Worm (Caenorhabditis elegans) whole organism, L4 larva: ENCODE results near the gene M195.2.
A peak's percentile ranks its signal among the peaks of the same experiment; 100 is the strongest.

Source experiments
- D1046.2 ChIP-seq: fragments of 200-800 bp; sonication (Bioruptor generic); IDR thresholded peaks from 2 replicates; pipeline ENCODE4 v1.3.6; 2022; ENCODE audit warnings: missing genetic modification characterization, missing compliant biosample characterization
- F44E2.7 ChIP-seq: fragments of 200-800 bp; sonication (Bioruptor generic); IDR thresholded peaks from 2 replicates; pipeline ENCODE4 v2.1.2; 2022; ENCODE audit warnings: missing genetic modification characterization, missing compliant biosample characterization
- F49E8.2 ChIP-seq: sonication (generic microtip); optimal IDR thresholded peaks from 2 replicates; lab custom pipeline; 2016; ENCODE audit warnings: missing compliant biosample characterization, mild to moderate bottlenecking, missing genetic modification characterization, borderline replicate concordance
- T20F7.1 ChIP-seq: fragments of 200-800 bp; sonication (Bioruptor generic); optimal IDR thresholded peaks from 2 replicates; lab custom pipeline; 2018; ENCODE audit warnings: mild to moderate bottlenecking, missing genetic modification characterization, missing compliant biosample characterization
- T26A8.4 ChIP-seq: fragments of 200-800 bp; sonication (Bioruptor generic); IDR thresholded peaks from 2 replicates; pipeline ENCODE4 v1.3.6; 2022; ENCODE audit warnings: missing genetic modification characterization, missing compliant biosample characterization
- Y48G9A.11 ChIP-seq: fragments of 200-800 bp; sonication (Bioruptor generic); IDR thresholded peaks from 2 replicates; pipeline ENCODE4 v1.3.6; 2022; ENCODE audit warnings: missing genetic modification reagents, missing genetic modification characterization, missing compliant biosample characterization
- ZK546.5 ChIP-seq, 2 experiments: sonication (generic microtip); optimal IDR thresholded peaks; 2 replicates each; lab custom pipeline; 2017; ENCODE audit warnings: missing biosample characterization in 2 of 2, missing genetic modification characterization in 2 of 2
- ama-1 ChIP-seq: fragments of 150-350 bp; optimal IDR thresholded peaks from 2 replicates; lab custom pipeline; 2014; ENCODE audit warnings: inconsistent platforms, mixed read lengths
- ceh-62 ChIP-seq: sonication (generic microtip); optimal IDR thresholded peaks from 2 replicates; lab custom pipeline; 2017; ENCODE audit warnings: missing biosample characterization, missing genetic modification characterization
- ceh-82 ChIP-seq: sonication (generic microtip); optimal IDR thresholded peaks from 2 replicates; lab custom pipeline; 2017; ENCODE audit warnings: missing biosample characterization, missing genetic modification characterization
- cey-2 ChIP-seq: sonication (generic microtip); optimal IDR thresholded peaks from 3 replicates; lab custom pipeline; 2017; ENCODE audit warnings: missing genetic modification characterization, mild to moderate bottlenecking, missing compliant biosample characterization, antibody characterized with exemption, borderline replicate concordance; ENCODE audit not compliant: insufficient read depth
- daf-12 ChIP-seq: fragments of 150-350 bp; optimal IDR thresholded peaks from 2 replicates; lab custom pipeline; 2014; ENCODE audit warnings: missing biosample characterization, missing genetic modification reagents, missing genetic modification characterization
- dmd-6 ChIP-seq: fragments of 200-800 bp; sonication (Bioruptor generic); IDR thresholded peaks from 2 replicates; pipeline ENCODE4 v1.3.6; 2022; ENCODE audit warnings: missing genetic modification reagents, missing genetic modification characterization, missing compliant biosample characterization
- dmd-8 ChIP-seq: fragments of 200-800 bp; sonication (Bioruptor generic); IDR thresholded peaks from 2 replicates; pipeline ENCODE4 v1.3.6; 2022; ENCODE audit warnings: missing genetic modification characterization, missing compliant biosample characterization
- dmd-9 ChIP-seq: fragments of 200-800 bp; sonication (Bioruptor generic); IDR thresholded peaks from 2 replicates; pipeline ENCODE4 v1.3.6; 2022; ENCODE audit warnings: missing genetic modification reagents, missing genetic modification characterization, missing compliant biosample characterization
- dve-1 ChIP-seq: sonication (generic microtip); optimal IDR thresholded peaks from 2 replicates; lab custom pipeline; 2017; ENCODE audit warnings: antibody characterized with exemption, mild to moderate bottlenecking, missing genetic modification characterization, missing compliant biosample characterization; ENCODE audit not compliant: insufficient read depth
- egl-27 ChIP-seq: sonication (generic microtip); optimal IDR thresholded peaks from 3 replicates; lab custom pipeline; 2017; ENCODE audit warnings: missing biosample characterization, missing genetic modification reagents, missing genetic modification characterization
- egl-43 ChIP-seq: fragments of 200-800 bp; sonication (Bioruptor generic); IDR thresholded peaks from 2 replicates; pipeline ENCODE4 v1.3.6; 2022; ENCODE audit warnings: missing genetic modification reagents, missing genetic modification characterization, missing compliant biosample characterization
- fkh-10 ChIP-seq: fragments of 150-350 bp; optimal IDR thresholded peaks from 2 replicates; lab custom pipeline; 2014; ENCODE audit warnings: missing biosample characterization, missing genetic modification reagents, missing genetic modification characterization
- fos-1 ChIP-seq: fragments of 150-350 bp; optimal IDR thresholded peaks from 2 replicates; lab custom pipeline; 2014; ENCODE audit warnings: missing biosample characterization, missing genetic modification characterization
- gei-8 ChIP-seq: fragments of 200-800 bp; sonication (Bioruptor generic); optimal IDR thresholded peaks from 2 replicates; lab custom pipeline; 2018; ENCODE audit warnings: mild to moderate bottlenecking, missing genetic modification characterization, missing compliant biosample characterization
- hif-1 ChIP-seq, 2 experiments: sonication (generic microtip); optimal IDR thresholded peaks; 2 replicates each; lab custom pipeline; 2016 to 2017; ENCODE audit warnings: missing compliant biosample characterization in 2 of 2, missing genetic modification characterization in 2 of 2, missing genetic modification reagents in 2 of 2, missing genotype in 2 of 2, mild to moderate bottlenecking in 1 of 2
- hlh-30 ChIP-seq: sonication (generic microtip); optimal IDR thresholded peaks from 2 replicates; lab custom pipeline; 2017; ENCODE audit warnings: antibody characterized with exemption, mild to moderate bottlenecking, missing genetic modification characterization, missing compliant biosample characterization; ENCODE audit not compliant: insufficient read depth
- jun-1 ChIP-seq: fragments of 150-350 bp; optimal IDR thresholded peaks from 2 replicates; lab custom pipeline; 2014; ENCODE audit warnings: missing biosample characterization, missing genetic modification reagents, missing genetic modification characterization
- lin-1 ChIP-seq: fragments of 200-800 bp; sonication (Bioruptor generic); IDR thresholded peaks from 2 replicates; pipeline ENCODE4 v1.3.6; 2022; ENCODE audit warnings: missing genetic modification reagents, missing genetic modification characterization, missing compliant biosample characterization
- lsy-2 ChIP-seq, 2 experiments: fragments of 150-350 bp in 1 of 2; sonication (generic microtip) in 1 of 2; optimal IDR thresholded peaks; 2 replicates each; lab custom pipeline; 2014 to 2017; ENCODE audit warnings: missing biosample characterization in 2 of 2, missing genetic modification characterization in 2 of 2
- madf-5 ChIP-seq, 2 experiments: fragments of 200-800 bp; sonication (Bioruptor generic); IDR thresholded peaks; 2 replicates each; pipeline ENCODE4 v1.3.6; 2022; ENCODE audit warnings: missing compliant biosample characterization in 2 of 2, missing genetic modification characterization in 2 of 2
- mdl-1 ChIP-seq, 2 experiments: fragments of 150-350 bp in 1 of 2; sonication (generic microtip) in 1 of 2; optimal IDR thresholded peaks; 2 replicates each; lab custom pipeline; 2014 to 2017; ENCODE audit warnings: missing biosample characterization in 2 of 2, missing genetic modification characterization in 2 of 2
- mxl-3 ChIP-seq: fragments of 200-800 bp; sonication (Bioruptor generic); optimal IDR thresholded peaks from 2 replicates; lab custom pipeline; 2018; ENCODE audit warnings: mild to moderate bottlenecking, missing genetic modification characterization, missing compliant biosample characterization
- nhr-10 ChIP-seq: fragments of 150-350 bp; optimal IDR thresholded peaks from 2 replicates; lab custom pipeline; 2014; ENCODE audit warnings: missing biosample characterization, missing genetic modification characterization
- nhr-11 ChIP-seq: fragments of 150-350 bp; optimal IDR thresholded peaks from 2 replicates; lab custom pipeline; 2014; ENCODE audit warnings: missing biosample characterization, missing genetic modification characterization
- nhr-111 ChIP-seq: fragments of 200-800 bp; sonication (Bioruptor generic); optimal IDR thresholded peaks from 2 replicates; lab custom pipeline; 2018; ENCODE audit warnings: mild to moderate bottlenecking, missing genetic modification characterization, missing compliant biosample characterization
- nhr-28 ChIP-seq: fragments of 150-350 bp; optimal IDR thresholded peaks from 2 replicates; lab custom pipeline; 2014; ENCODE audit warnings: missing biosample characterization, missing genetic modification characterization
- nhr-41 ChIP-seq: fragments of 200-800 bp; sonication (Bioruptor generic); IDR thresholded peaks from 2 replicates; pipeline ENCODE4 v1.3.6; 2022; ENCODE audit warnings: missing genetic modification reagents, missing genetic modification characterization, missing compliant biosample characterization
- nhr-42 ChIP-seq: fragments of 200-800 bp; sonication (Bioruptor generic); IDR thresholded peaks from 2 replicates; pipeline ENCODE4 v1.3.6; 2022; ENCODE audit warnings: missing genetic modification characterization, missing compliant biosample characterization
- nhr-48 ChIP-seq: sonication (generic microtip); optimal IDR thresholded peaks from 2 replicates; lab custom pipeline; 2016; ENCODE audit warnings: mild to moderate bottlenecking, missing genetic modification characterization, missing compliant biosample characterization
- nhr-77 ChIP-seq: fragments of 150-350 bp; optimal IDR thresholded peaks from 2 replicates; lab custom pipeline; 2014; ENCODE audit warnings: missing biosample characterization, missing genetic modification characterization
- pqm-1 ChIP-seq: sonication (generic microtip); optimal IDR thresholded peaks from 2 replicates; lab custom pipeline; 2017; ENCODE audit warnings: missing biosample characterization, missing genetic modification characterization
- set-16 ChIP-seq: fragments of 200-800 bp; sonication (Bioruptor generic); IDR thresholded peaks from 2 replicates; pipeline ENCODE4 v1.3.6; 2022; ENCODE audit warnings: missing genetic modification reagents, missing genetic modification characterization, missing compliant biosample characterization
- skn-1 ChIP-seq: fragments of 150-350 bp; optimal IDR thresholded peaks from 2 replicates; lab custom pipeline; 2014; ENCODE audit warnings: missing biosample characterization, missing genetic modification characterization
- snpc-1.2 ChIP-seq: fragments of 200-800 bp; sonication (Bioruptor generic); IDR thresholded peaks from 2 replicates; pipeline ENCODE4 v1.3.6; 2022; ENCODE audit warnings: missing genetic modification reagents, missing genetic modification characterization, missing compliant biosample characterization
- spr-3 ChIP-seq: fragments of 200-800 bp; sonication (Bioruptor generic); optimal IDR thresholded peaks from 2 replicates; lab custom pipeline; 2018; ENCODE audit warnings: mild to moderate bottlenecking, missing genetic modification characterization, missing compliant biosample characterization
- tra-1 ChIP-seq: fragments of 200-800 bp; sonication (Bioruptor generic); IDR thresholded peaks from 2 replicates; pipeline ENCODE4 v1.3.6; 2022; ENCODE audit warnings: missing genetic modification reagents, missing genetic modification characterization, missing compliant biosample characterization
- unc-130 ChIP-seq: sonication (generic microtip); optimal IDR thresholded peaks from 2 replicates; lab custom pipeline; 2016; ENCODE audit warnings: missing genetic modification reagents, missing genetic modification characterization, missing compliant biosample characterization
- unc-39 ChIP-seq: sonication (generic microtip); optimal IDR thresholded peaks from 2 replicates; lab custom pipeline; 2017; ENCODE audit warnings: missing biosample characterization, missing genetic modification characterization
- vab-7 ChIP-seq: fragments of 200-800 bp; sonication (Bioruptor generic); IDR thresholded peaks from 2 replicates; pipeline ENCODE4 v1.3.6; 2022; ENCODE audit warnings: missing genetic modification reagents, missing genetic modification characterization, missing compliant biosample characterization
- zfp-2 ChIP-seq: sonication (generic microtip); optimal IDR thresholded peaks from 2 replicates; lab custom pipeline; 2016; ENCODE audit warnings: mild to moderate bottlenecking, missing genetic modification characterization, missing compliant biosample characterization
- zfp-3 ChIP-seq: fragments of 200-800 bp; sonication (Bioruptor generic); conservative IDR thresholded peaks from 2 replicates; pipeline ENCODE4 v1.3.6; 2022; ENCODE audit warnings: missing genetic modification reagents, missing genetic modification characterization, missing compliant biosample characterization
- zip-2 ChIP-seq: fragments of 150-350 bp; optimal IDR thresholded peaks from 2 replicates; lab custom pipeline; 2014; ENCODE audit warnings: missing biosample characterization, missing genetic modification characterization
- ztf-11 ChIP-seq: fragments of 150-350 bp; optimal IDR thresholded peaks from 2 replicates; lab custom pipeline; 2014; ENCODE audit warnings: missing biosample characterization, missing genetic modification characterization
- ztf-7 ChIP-seq: fragments of 150-350 bp; optimal IDR thresholded peaks from 2 replicates; lab custom pipeline; 2014; ENCODE audit warnings: missing biosample characterization, missing genetic modification characterization

M195.2 gene

DNA sequence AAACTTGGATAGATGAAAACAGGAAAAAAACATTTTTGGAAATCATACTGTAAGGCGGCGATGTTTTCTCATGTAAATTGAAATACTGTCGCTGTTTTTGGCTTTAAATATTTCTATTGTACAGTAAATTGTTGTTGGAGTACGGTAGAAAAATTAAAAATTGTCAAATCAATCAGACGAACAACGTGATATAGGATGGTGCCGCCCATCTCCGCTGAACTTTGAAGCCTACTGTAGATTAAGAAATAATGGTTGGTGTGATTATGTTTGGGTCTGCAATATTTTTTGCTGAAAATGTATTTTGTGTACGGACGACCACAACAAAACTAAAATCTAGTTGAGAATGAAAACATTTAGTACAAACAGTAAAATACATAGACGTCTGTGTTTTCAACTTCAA is 25.0 kb downstream of the M195.2 start:
- no peak for TF ChIP-seq cey-2 (tag; lab: Kevin White, UChicago)
- no peak for TF ChIP-seq F49E8.2
- no peak for TF ChIP-seq set-16 (GFP tag; lab: Robert Waterston, UW)
- no peak for TF ChIP-seq nhr-77
- TF ChIP-seq D1046.2: no peak
- no peak for TF ChIP-seq unc-39 (tag; lab: Kevin White, UChicago)
- TF ChIP-seq egl-43 (GFP tag; lab: Robert Waterston, UW): no peak
- TF ChIP-seq zfp-3 (GFP tag; lab: Robert Waterston, UW): no peak
- peak in 1 of 2 experiments; percentile 56 for TF ChIP-seq lsy-2 (tag; optimal IDR thresholded peaks at IDR 0.05; lab: Kevin White, UChicago)
- TF ChIP-seq ama-1: no peak
- no peak for TF ChIP-seq hlh-30 (tag; lab: Kevin White, UChicago)
- TF ChIP-seq daf-12 (tag; lab: Kevin White, UChicago): no peak
- TF ChIP-seq egl-27: no peak
- no peak for TF ChIP-seq T20F7.1
- TF ChIP-seq F44E2.7: no peak
- TF ChIP-seq nhr-41 (GFP tag; lab: Robert Waterston, UW): no peak
- peak; percentile 29 for TF ChIP-seq nhr-28 (tag; lab: Kevin White, UChicago)
- peak; percentile 18 for TF ChIP-seq pqm-1

DNA sequence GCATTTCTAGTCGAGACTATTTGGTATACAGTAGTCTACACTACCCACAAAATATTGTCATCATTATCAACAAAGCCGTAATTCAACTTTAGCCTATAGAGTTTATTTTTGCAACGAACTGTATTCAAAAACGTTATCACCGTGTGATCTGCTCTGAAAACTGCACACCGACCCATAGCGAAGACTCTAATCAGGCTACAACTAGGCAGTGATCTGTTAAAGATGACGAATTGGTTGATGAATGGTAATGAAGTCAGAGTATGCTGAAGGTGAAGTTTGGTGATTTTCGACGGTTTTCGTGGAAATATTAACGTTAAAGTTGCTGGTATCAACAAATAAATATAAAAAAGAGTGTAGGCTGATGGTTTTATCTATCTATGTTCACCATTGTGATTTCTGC is 26.3 kb downstream of the M195.2 start:
- no peak for TF ChIP-seq T20F7.1
- TF ChIP-seq fkh-10 (GFP tag; lab: Kevin White, UChicago): no peak
- no peak for TF ChIP-seq nhr-11
- TF ChIP-seq hif-1 (tag; optimal IDR thresholded peaks at IDR 0.05; lab: Kevin White, UChicago): no peak
- no peak for TF ChIP-seq T26A8.4
- TF ChIP-seq ztf-11 (tag; lab: Kevin White, UChicago): no peak
- TF ChIP-seq ceh-82 (tag; lab: Kevin White, UChicago): no peak
- no peak for TF ChIP-seq ama-1
- no peak for TF ChIP-seq ceh-62 (tag; lab: Kevin White, UChicago)
- no peak for TF ChIP-seq zfp-2
- TF ChIP-seq dmd-9 (GFP tag; lab: Robert Waterston, UW): no peak
- no peak for TF ChIP-seq dmd-8
- TF ChIP-seq nhr-48: peak; percentile 25
- TF ChIP-seq lsy-2 (tag; optimal IDR thresholded peaks at IDR 0.05; lab: Kevin White, UChicago): no peak
- TF ChIP-seq mdl-1 (tag; optimal IDR thresholded peaks at IDR 0.05; lab: Kevin White, UChicago): no peak
- TF ChIP-seq hlh-30 (tag; lab: Kevin White, UChicago): no peak
- peak; percentile 92 for TF ChIP-seq dmd-6 (GFP tag; lab: Robert Waterston, UW)
- TF ChIP-seq madf-5 (GFP tag; IDR thresholded peaks at IDR 0.05; lab: Robert Waterston, UW): no peak
- no peak for TF ChIP-seq skn-1 (tag; lab: Kevin White, UChicago)
- TF ChIP-seq nhr-111 (GFP tag; lab: Kevin White, UChicago): no peak
- no peak for TF ChIP-seq cey-2 (tag; lab: Kevin White, UChicago)
- TF ChIP-seq vab-7 (GFP tag; lab: Robert Waterston, UW): no peak
- no peak for TF ChIP-seq zip-2 (tag; lab: Kevin White, UChicago)
- TF ChIP-seq unc-130 (GFP tag; lab: Kevin White, UChicago): no peak
- TF ChIP-seq ZK546.5 (tag; optimal IDR thresholded peaks at IDR 0.05; lab: Kevin White, UChicago): no peak
- TF ChIP-seq mxl-3 (GFP tag; lab: Kevin White, UChicago): no peak
- no peak for TF ChIP-seq snpc-1.2 (GFP tag; lab: Robert Waterston, UW)
- TF ChIP-seq F44E2.7: no peak
- no peak for TF ChIP-seq Y48G9A.11 (GFP tag; lab: Robert Waterston, UW)
- TF ChIP-seq ztf-7 (tag; lab: Kevin White, UChicago): no peak
- no peak for TF ChIP-seq nhr-42 (GFP tag; lab: Robert Waterston, UW)
- peak; percentile 1 for TF ChIP-seq nhr-10 (tag; lab: Kevin White, UChicago)
- TF ChIP-seq lin-1 (GFP tag; lab: Robert Waterston, UW): no peak
- TF ChIP-seq fos-1: no peak
- TF ChIP-seq tra-1 (GFP tag; lab: Robert Waterston, UW): no peak
- TF ChIP-seq gei-8 (GFP tag; lab: Kevin White, UChicago): no peak
- no peak for TF ChIP-seq spr-3 (GFP tag; lab: Kevin White, UChicago)
- peak; percentile 74 for TF ChIP-seq nhr-28 (tag; lab: Kevin White, UChicago)
- peak; percentile 32 for TF ChIP-seq dve-1
- no peak for TF ChIP-seq jun-1
- TF ChIP-seq D1046.2: no peak
